Fruit fly (Drosophila melanogaster) whole organism, embryonic: ENCODE data around the gene CG10663.

ENCODE experiments used
- Ada2b ChIP-seq: fragments of 200-800 bp; sonication (Bioruptor generic); IDR thresholded peaks from 2 replicates; pipeline ENCODE4 v1.3.6; 2022; ENCODE audit warnings: missing biosample characterization, missing genetic modification characterization
- Antp ChIP-seq: fragments of 200-800 bp; sonication (Bioruptor generic); optimal IDR thresholded peaks from 3 replicates; lab custom pipeline; 2016; ENCODE audit warnings: missing biosample characterization, missing genetic modification characterization
- CG10565 ChIP-seq: fragments of 200-800 bp; sonication (Bioruptor generic); optimal IDR thresholded peaks from 3 replicates; lab custom pipeline; 2016; ENCODE audit warnings: missing biosample characterization, mild to moderate bottlenecking, missing genetic modification characterization
- CG11504 ChIP-seq: fragments of 200-800 bp; sonication (Bioruptor generic); optimal IDR thresholded peaks from 3 replicates; lab custom pipeline; 2019; ENCODE audit warnings: missing biosample characterization, mild to moderate bottlenecking, missing genetic modification characterization, moderate library complexity
- CG11723 ChIP-seq: fragments of 200-800 bp; sonication (Bioruptor generic); optimal IDR thresholded peaks from 2 replicates; lab custom pipeline; 2017; ENCODE audit warnings: missing biosample characterization, mild to moderate bottlenecking, missing genetic modification characterization
- CG12071 ChIP-seq: fragments of 200-800 bp; sonication (Bioruptor generic); optimal IDR thresholded peaks from 3 replicates; lab custom pipeline; 2018; ENCODE audit warnings: missing biosample characterization, mild to moderate bottlenecking, missing genetic modification characterization
- CG13775 ChIP-seq: fragments of 200-800 bp; sonication (Bioruptor generic); optimal IDR thresholded peaks from 3 replicates; lab custom pipeline; 2017; ENCODE audit warnings: missing biosample characterization, mild to moderate bottlenecking, missing genetic modification characterization
- CG14860 ChIP-seq: fragments of 200-800 bp; sonication (Bioruptor generic); IDR thresholded peaks from 3 replicates; pipeline ENCODE4 v1.3.6; 2022; ENCODE audit warnings: missing biosample characterization, missing genetic modification characterization; ENCODE audit not compliant: partially characterized antibody
- CG15696 ChIP-seq: fragments of 200-800 bp; sonication (Bioruptor generic); optimal IDR thresholded peaks from 2 replicates; lab custom pipeline; 2019; ENCODE audit warnings: missing biosample characterization, mild to moderate bottlenecking, missing genetic modification characterization, moderate library complexity
- CG16813 ChIP-seq: fragments of 200-800 bp; sonication (Bioruptor generic); IDR thresholded peaks from 3 replicates; pipeline ENCODE4 v1.3.6; 2022; ENCODE audit warnings: missing biosample characterization, missing genetic modification characterization; ENCODE audit not compliant: partially characterized antibody
- CG1792 ChIP-seq: fragments of 200-800 bp; sonication (Bioruptor generic); optimal IDR thresholded peaks from 2 replicates; lab custom pipeline; 2016; ENCODE audit warnings: missing biosample characterization, missing genetic modification characterization
- CG18619 ChIP-seq: fragments of 200-800 bp; sonication (Bioruptor generic); optimal IDR thresholded peaks from 3 replicates; lab custom pipeline; 2017; ENCODE audit warnings: missing biosample characterization, mild to moderate bottlenecking, missing genetic modification characterization
- CG2889 ChIP-seq: fragments of 200-800 bp; sonication (Bioruptor generic); IDR thresholded peaks from 3 replicates; pipeline ENCODE4 v1.3.6; 2022; ENCODE audit warnings: missing biosample characterization, missing genetic modification characterization
- CG3065 ChIP-seq: fragments of 200-800 bp; sonication (Bioruptor generic); optimal IDR thresholded peaks from 2 replicates; lab custom pipeline; 2016; ENCODE audit warnings: missing biosample characterization, missing genetic modification characterization
- CG3163 ChIP-seq: fragments of 200-800 bp; sonication (Bioruptor generic); optimal IDR thresholded peaks from 3 replicates; lab custom pipeline; 2016; ENCODE audit warnings: missing biosample characterization, missing genetic modification characterization
- CG32767 ChIP-seq: fragments of 200-800 bp; sonication (Bioruptor generic); IDR thresholded peaks from 2 replicates; pipeline ENCODE4 v1.3.6; 2022; ENCODE audit warnings: missing biosample characterization, missing genetic modification characterization
- CG34422 ChIP-seq: fragments of 200-800 bp; sonication (Bioruptor generic); IDR thresholded peaks from 3 replicates; pipeline ENCODE4 v1.3.6; 2022; ENCODE audit warnings: missing biosample characterization, missing genetic modification characterization
- CG43689 ChIP-seq: fragments of 200-800 bp; sonication (Bioruptor generic); IDR thresholded peaks from 2 replicates; pipeline ENCODE4 v1.3.6; 2022; ENCODE audit warnings: missing biosample characterization, missing genetic modification characterization
- CG6272 ChIP-seq: fragments of 200-800 bp; sonication (Bioruptor generic); IDR thresholded peaks from 2 replicates; pipeline ENCODE4 v1.3.6; 2022; ENCODE audit warnings: missing biosample characterization, missing genetic modification characterization
- CG6813 ChIP-seq: fragments of 200-800 bp; sonication (Bioruptor generic); optimal IDR thresholded peaks from 2 replicates; lab custom pipeline; 2017; ENCODE audit warnings: missing biosample characterization, missing genetic modification characterization, mild to moderate bottlenecking, moderate library complexity, missing genetic modification reagents
- CG7271 ChIP-seq: fragments of 200-800 bp; sonication (Bioruptor generic); optimal IDR thresholded peaks from 2 replicates; lab custom pipeline; 2018; ENCODE audit warnings: missing biosample characterization, mild to moderate bottlenecking, missing genetic modification characterization, moderate library complexity
- CG7556 ChIP-seq: fragments of 200-800 bp; sonication (Bioruptor generic); optimal IDR thresholded peaks from 2 replicates; lab custom pipeline; 2017; ENCODE audit warnings: missing biosample characterization, mild to moderate bottlenecking, missing genetic modification characterization
- CG8765 ChIP-seq: fragments of 200-800 bp; sonication (Bioruptor generic); IDR thresholded peaks from 2 replicates; pipeline ENCODE4 v1.3.6; 2022; ENCODE audit warnings: missing biosample characterization, missing genetic modification characterization
- CG9932 ChIP-seq: fragments of 200-800 bp; sonication (Bioruptor generic); IDR thresholded peaks from 2 replicates; pipeline ENCODE4 v1.3.6; 2022; ENCODE audit warnings: missing biosample characterization, missing genetic modification characterization
- D ChIP-seq, 2 experiments: fragments of 200-800 bp in 1 of 2; fragments of >200 bp in 1 of 2; sonication (Bioruptor generic) in 1 of 2; optimal IDR thresholded peaks; 2 replicates in 1 of 2; 3 replicates in 1 of 2; lab custom pipeline; 2017; ENCODE audit warnings: mild to moderate bottlenecking in 1 of 2, missing biosample characterization in 1 of 2, missing genetic modification characterization in 1 of 2, missing genetic modification reagents in 1 of 2
- Dbx ChIP-seq: fragments of 200-800 bp; sonication (Bioruptor generic); IDR thresholded peaks from 3 replicates; pipeline ENCODE4 v1.3.6; 2022; ENCODE audit warnings: missing biosample characterization, missing genetic modification characterization
- Dek ChIP-seq: fragments of 200-800 bp; sonication (Bioruptor generic); optimal IDR thresholded peaks from 3 replicates; lab custom pipeline; 2019; ENCODE audit warnings: missing biosample characterization, mild to moderate bottlenecking, missing genetic modification characterization, moderate library complexity
- MBD-R2 ChIP-seq: fragments of 200-800 bp; sonication (Bioruptor generic); IDR thresholded peaks from 2 replicates; pipeline ENCODE4 v1.3.6; 2022; ENCODE audit warnings: missing biosample characterization, missing genetic modification characterization
- Neu2 ChIP-seq: fragments of 200-800 bp; sonication (Bioruptor generic); optimal IDR thresholded peaks from 3 replicates; lab custom pipeline; 2016; ENCODE audit warnings: missing biosample characterization, missing genetic modification characterization, borderline replicate concordance
- Sox100B ChIP-seq: fragments of 200-800 bp; sonication (Bioruptor generic); optimal IDR thresholded peaks from 3 replicates; lab custom pipeline; 2018; ENCODE audit warnings: missing biosample characterization, mild to moderate bottlenecking, missing genetic modification characterization
- Spps ChIP-seq: fragments of 200-800 bp; sonication (Bioruptor generic); optimal IDR thresholded peaks from 2 replicates; lab custom pipeline; 2018; ENCODE audit warnings: missing biosample characterization, mild to moderate bottlenecking, missing genetic modification characterization
- Ssrp ChIP-seq: fragments of 200-800 bp; sonication (Bioruptor generic); optimal IDR thresholded peaks from 2 replicates; lab custom pipeline; 2018; ENCODE audit warnings: missing biosample characterization, mild to moderate bottlenecking, missing genetic modification characterization, moderate library complexity
- corto ChIP-seq: fragments of 200-800 bp; sonication (Bioruptor generic); optimal IDR thresholded peaks from 2 replicates; lab custom pipeline; 2016; ENCODE audit warnings: missing biosample characterization, mild to moderate bottlenecking, missing genetic modification characterization, moderate library complexity
- crp ChIP-seq, 2 experiments: fragments of 200-800 bp; sonication (Bioruptor generic); optimal IDR thresholded peaks; 2 replicates in 1 of 2; 3 replicates in 1 of 2; lab custom pipeline; 2017; ENCODE audit warnings: missing biosample characterization in 2 of 2, missing genetic modification characterization in 2 of 2, mild to moderate bottlenecking in 1 of 2, moderate library complexity in 1 of 2
- dmrt11E ChIP-seq: fragments of 200-800 bp; sonication (Bioruptor generic); optimal IDR thresholded peaks from 3 replicates; lab custom pipeline; 2018; ENCODE audit warnings: missing biosample characterization, mild to moderate bottlenecking, missing genetic modification characterization, moderate library complexity
- esg ChIP-seq: fragments of 200-800 bp; sonication (Bioruptor generic); conservative IDR thresholded peaks from 2 replicates; pipeline ENCODE4 v1.3.6; 2022; ENCODE audit warnings: missing biosample characterization, missing genetic modification characterization
- fd96Cb ChIP-seq: fragments of 200-800 bp; sonication (Bioruptor generic); optimal IDR thresholded peaks from 2 replicates; lab custom pipeline; 2018; ENCODE audit warnings: missing biosample characterization, mild to moderate bottlenecking, missing genetic modification characterization, moderate library complexity
- gce ChIP-seq: fragments of 200-800 bp; sonication (Bioruptor generic); IDR thresholded peaks from 3 replicates; pipeline ENCODE4 v1.3.6; 2022; ENCODE audit warnings: missing biosample characterization, missing genetic modification characterization
- ham ChIP-seq: fragments of 200-800 bp; sonication (Bioruptor generic); IDR thresholded peaks from 2 replicates; pipeline ENCODE4 v1.3.6; 2022; ENCODE audit warnings: missing biosample characterization, missing genetic modification characterization
- hbn ChIP-seq: fragments of 200-800 bp; sonication (Bioruptor generic); IDR thresholded peaks from 2 replicates; pipeline ENCODE4 v1.3.6; 2022; ENCODE audit warnings: missing biosample characterization, missing genetic modification characterization; ENCODE audit not compliant: partially characterized antibody
- lov ChIP-seq, 2 experiments: fragments of 200-800 bp in 1 of 2; fragments of >200 bp in 1 of 2; sonication (Bioruptor generic) in 1 of 2; IDR thresholded peaks in 1 of 2; optimal IDR thresholded peaks in 1 of 2; 2 replicates in 1 of 2; 3 replicates in 1 of 2; pipeline versions ENCODE4 v1.3.6 to Lab custom; 2017 to 2022; ENCODE audit warnings: missing biosample characterization in 1 of 2, missing genetic modification characterization in 1 of 2
- repo ChIP-seq: fragments of 200-800 bp; sonication (Bioruptor generic); optimal IDR thresholded peaks from 2 replicates; lab custom pipeline; 2016; ENCODE audit warnings: missing biosample characterization, missing genetic modification characterization
- sens-2 ChIP-seq: fragments of 200-800 bp; sonication (Bioruptor generic); IDR thresholded peaks from 2 replicates; pipeline ENCODE4 v1.3.6; 2022; ENCODE audit warnings: missing biosample characterization, missing genetic modification characterization
- seq ChIP-seq: fragments of 200-800 bp; sonication (Bioruptor generic); IDR thresholded peaks from 2 replicates; pipeline ENCODE4 v1.3.6; 2022; ENCODE audit warnings: missing biosample characterization, missing genetic modification characterization
- ssp ChIP-seq: fragments of 200-800 bp; sonication (Bioruptor generic); IDR thresholded peaks from 2 replicates; pipeline ENCODE4 v1.3.6; 2022; ENCODE audit warnings: missing biosample characterization, missing genetic modification characterization
- trem ChIP-seq: fragments of 200-800 bp; optimal IDR thresholded peaks from 3 replicates; lab custom pipeline; 2019; ENCODE audit warnings: missing biosample characterization, mild to moderate bottlenecking, missing genetic modification characterization, moderate library complexity
- yki ChIP-seq: fragments of >200 bp; optimal IDR thresholded peaks from 3 replicates; lab custom pipeline; 2018
- z ChIP-seq: fragments of 200-800 bp; sonication (Bioruptor generic); IDR thresholded peaks from 3 replicates; pipeline ENCODE4 v1.3.6; 2022; ENCODE audit warnings: missing biosample characterization, missing genetic modification characterization
- zen ChIP-seq: fragments of 200-800 bp; sonication (Bioruptor generic); optimal IDR thresholded peaks from 3 replicates; lab custom pipeline; 2018; ENCODE audit warnings: missing biosample characterization, mild to moderate bottlenecking, missing genetic modification characterization, moderate library complexity

CG10663 gene

dm6 chr3L:12514762-12515215 lies 30.0 kb upstream of the CG10663 start, which contains the start of the genes sti and tral (continued):
- TF ChIP-seq dmrt11E (tag; lab: Kevin White, UChicago) (peak; percentile 75), CG18619 (GFP tag; lab: Kevin White, UChicago) (peak; percentile 84), Antp (GFP tag; lab: Kevin White, UChicago) (peak; percentile 96), ham (GFP tag; lab: Robert Waterston, UW) (peak; percentile 52; the same call in 1 of the 2 replicates), CG6272 (GFP tag; lab: Robert Waterston, UW) (peak; percentile 87), CG3163 (GFP tag; lab: Kevin White, UChicago) (peak; percentile 82), CG16813 (peak; percentile 41; the same call in 1 of the 3 replicates), Neu2 (GFP tag; lab: Kevin White, UChicago) (peak; percentile 69), lov (optimal IDR thresholded peaks at IDR 0.05; lab: Kevin White, UChicago) (no peak), lov (GFP tag; IDR thresholded peaks at IDR 0.05; lab: Robert Waterston, UW) (peak; percentile 86; the same call in 2 of the 3 replicates), D (optimal IDR thresholded peaks at IDR 0.05; lab: Kevin White, UChicago) (peak; percentile 33), D (GFP tag; optimal IDR thresholded peaks at IDR 0.05; lab: Kevin White, UChicago) (peak; percentile 64), fd96Cb (tag; lab: Kevin White, UChicago) (peak; percentile 74), CG13775 (GFP tag; lab: Kevin White, UChicago) (peak; percentile 92), CG7556 (peak; percentile 67), CG34422 (GFP tag; lab: Robert Waterston, UW) (peak; percentile 79; the same call in 2 of the 3 replicates), CG14860 (GFP tag; lab: Robert Waterston, UW) (no peak), CG3065 (GFP tag; lab: Kevin White, UChicago) (peak; percentile 64), sens-2 (peak; percentile 21; the same call in 1 of the 2 replicates), hbn (no peak), esg (peak; percentile 73), zen (tag; lab: Kevin White, UChicago) (peak; percentile 82), CG32767 (GFP tag; lab: Robert Waterston, UW) (peak; percentile 67; the same call in 1 of the 2 replicates), Sox100B (peak; percentile 77), gce (0 out of 3 replicates have a peak, but pooled peaks have one; percentile 24), Ada2b (GFP tag; lab: Robert Waterston, UW) (peak; percentile 74), CG15696 (tag; lab: Kevin White, UChicago) (peak; percentile 79), CG9932 (GFP tag; lab: Robert Waterston, UW) (peak; percentile 96), crp (GFP tag; optimal IDR thresholded peaks at IDR 0.05; lab: Kevin White, UChicago) (peak in 1 of 2 experiments; percentile 53), z (GFP tag; lab: Robert Waterston, UW) (no peak), CG8765 (peak; percentile 74), Spps (peak; percentile 70), CG11504 (tag; lab: Kevin White, UChicago) (no peak), corto (GFP tag; lab: Kevin White, UChicago) (peak; percentile 81), ssp (GFP tag; lab: Robert Waterston, UW) (peak; percentile 70), CG7271 (tag; lab: Kevin White, UChicago) (peak; percentile 45), Ssrp (tag; lab: Kevin White, UChicago) (peak; percentile 78), MBD-R2 (peak; percentile 91), trem (peak; percentile 97), yki (lab: Kevin White, UChicago) (no peak), CG11723 (GFP tag; lab: Kevin White, UChicago) (peak; percentile 84), CG43689 (GFP tag; lab: Robert Waterston, UW) (peak; percentile 24; the same call in 1 of the 2 replicates), CG12071 (GFP tag; lab: Kevin White, UChicago) (peak; percentile 35), CG2889 (GFP tag; lab: Robert Waterston, UW) (peak; percentile 78), CG1792 (GFP tag; lab: Kevin White, UChicago) (peak; percentile 84), CG10565 (GFP tag; lab: Kevin White, UChicago) (peak; percentile 59), seq (GFP tag; lab: Robert Waterston, UW) (peak; percentile 86), Dbx (GFP tag; lab: Robert Waterston, UW) (peak; percentile 91), CG6813 (peak; percentile 72), Dek (tag; lab: Kevin White, UChicago) (peak; percentile 83), repo (GFP tag; lab: Kevin White, UChicago) (peak; percentile 86)
